Worm (Caenorhabditis elegans): ENCODE data around the gene F46C8.1.

The F46C8.1 gene

DNA sequence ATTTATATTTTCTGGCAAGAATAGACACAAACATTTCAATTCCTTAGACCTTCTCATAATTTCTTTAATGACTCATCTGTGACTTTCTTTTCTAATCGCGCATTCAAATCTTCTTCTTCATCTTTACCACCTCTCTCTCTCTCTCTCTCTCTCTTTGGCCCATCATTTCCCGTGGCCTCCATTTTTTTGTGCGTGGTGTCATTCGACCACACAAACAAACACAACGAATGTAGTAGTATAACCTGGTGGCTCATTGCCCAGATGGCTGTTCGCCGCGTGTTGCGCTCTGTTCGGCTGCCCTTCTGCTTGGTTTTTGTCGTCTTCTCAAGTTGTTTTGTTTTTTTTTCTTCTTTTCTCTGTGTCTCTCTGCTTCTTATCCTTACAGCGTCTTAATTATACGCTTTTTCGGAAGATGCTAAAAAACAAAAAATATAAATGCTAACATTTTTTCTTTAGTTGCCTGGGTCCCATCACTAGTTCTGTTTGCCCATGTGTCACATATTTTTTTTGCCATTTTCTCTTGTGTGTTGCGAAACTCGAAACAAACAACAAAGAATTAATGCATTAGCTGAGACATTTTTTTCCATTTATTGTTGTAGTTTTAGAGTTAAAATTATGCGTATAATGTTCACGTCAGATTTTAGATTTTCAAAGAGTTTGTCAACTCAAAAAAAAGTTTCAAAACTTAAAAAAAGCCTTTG, 29.4 kb downstream of the F46C8.1 start:
- TF ChIP-seq lin-39 (tag; optimal IDR thresholded peaks at IDR 0.05): peak; percentile 27
- peak; percentile 24 for TF ChIP-seq nhr-23 (tag; optimal IDR thresholded peaks at IDR 0.05)
- no peak for TF ChIP-seq skn-1 (tag; optimal IDR thresholded peaks at IDR 0.05)
- TF ChIP-seq nhr-43 (tag; optimal IDR thresholded peaks at IDR 0.05; ENCODE audit: poor library complexity, severe bottlenecking): no peak
- TF ChIP-seq ztf-11 (tag; optimal IDR thresholded peaks at IDR 0.05): no peak
- no peak for TF ChIP-seq lsy-12 (tag; optimal IDR thresholded peaks at IDR 0.05)
- TF ChIP-seq hmg-11 (tag; optimal IDR thresholded peaks at IDR 0.05): peak; percentile 53
- peak; percentile 25 for TF ChIP-seq elt-1 (tag; optimal IDR thresholded peaks at IDR 0.05)
- TF ChIP-seq ztf-4 (tag; optimal IDR thresholded peaks at IDR 0.05): no peak
- TF ChIP-seq R02D3.7 (tag; optimal IDR thresholded peaks at IDR 0.05): no peak
- no peak for TF ChIP-seq nhr-76 (tag; optimal IDR thresholded peaks at IDR 0.05)
- peak; percentile 46 for TF ChIP-seq nhr-25 (tag; optimal IDR thresholded peaks at IDR 0.05)

- TF ChIP-seq zag-1 (tag; optimal IDR thresholded peaks at IDR 0.05): no peak
- TF ChIP-seq eor-1 (tag; optimal IDR thresholded peaks at IDR 0.05): no peak
- TF ChIP-seq mdl-1 (tag; optimal IDR thresholded peaks at IDR 0.05): peak; percentile 46
- no peak for TF ChIP-seq R02D3.7 (tag; optimal IDR thresholded peaks at IDR 0.05)
- no peak for TF ChIP-seq fkh-10 (GFP tag; optimal IDR thresholded peaks at IDR 0.05)
- TF ChIP-seq unc-39 (tag; optimal IDR thresholded peaks at IDR 0.05): no peak
- TF ChIP-seq elt-2 (tag; optimal IDR thresholded peaks at IDR 0.05): peak; percentile 92
- no peak for TF ChIP-seq skn-1 (tag; optimal IDR thresholded peaks at IDR 0.05)
- TF ChIP-seq nhr-12 (tag; optimal IDR thresholded peaks at IDR 0.05): no peak
- no peak for TF ChIP-seq unc-62 (GFP tag; optimal IDR thresholded peaks at IDR 0.05)
- peak; percentile 25 for TF ChIP-seq nfya-1 (tag; optimal IDR thresholded peaks at IDR 0.05; ENCODE audit: insufficient read depth)
- TF ChIP-seq egl-27 (tag; optimal IDR thresholded peaks at IDR 0.05): no peak
- TF ChIP-seq ama-1 (optimal IDR thresholded peaks at IDR 0.05): no peak
- no peak for TF ChIP-seq egl-5 (tag; optimal IDR thresholded peaks at IDR 0.05)
- peak; percentile 75 for TF ChIP-seq pqm-1 (tag; optimal IDR thresholded peaks at IDR 0.05)
Measured at ce11 chrX:7578308-7578707, 30.1 kb downstream of the F46C8.1 start.

ce11 chrX:7582223-7582622, 34.0 kb downstream of the F46C8.1 start:
- TF ChIP-seq mml-1 (tag; optimal IDR thresholded peaks at IDR 0.05) (no peak), ceh-9 (tag; optimal IDR thresholded peaks at IDR 0.05) (no peak), tbx-2 (tag; optimal IDR thresholded peaks at IDR 0.05) (no peak), nhr-67 (tag; optimal IDR thresholded peaks at IDR 0.05) (no peak), egl-5 (tag; optimal IDR thresholded peaks at IDR 0.05) (no peak), nfya-1 (tag; optimal IDR thresholded peaks at IDR 0.05; ENCODE audit: insufficient read depth) (no peak), nhr-25 (tag; optimal IDR thresholded peaks at IDR 0.05) (no peak), nhr-76 (tag; optimal IDR thresholded peaks at IDR 0.05) (no peak), ama-1 (optimal IDR thresholded peaks at IDR 0.05) (no peak), ceh-28 (tag; optimal IDR thresholded peaks at IDR 0.05) (no peak), elt-3 (tag; optimal IDR thresholded peaks at IDR 0.05) (no peak), elt-2 (tag; optimal IDR thresholded peaks at IDR 0.05) (no peak), nhr-12 (tag; optimal IDR thresholded peaks at IDR 0.05) (no peak), unc-39 (tag; optimal IDR thresholded peaks at IDR 0.05) (no peak), pqm-1 (tag; optimal IDR thresholded peaks at IDR 0.05) (no peak), snpc-4 (tag; optimal IDR thresholded peaks at IDR 0.05) (no peak), nhr-77 (tag; optimal IDR thresholded peaks at IDR 0.05) (no peak), daf-12 (tag; optimal IDR thresholded peaks at IDR 0.05) (no peak), nhr-237 (tag; optimal IDR thresholded peaks at IDR 0.05) (no peak)

DNA sequence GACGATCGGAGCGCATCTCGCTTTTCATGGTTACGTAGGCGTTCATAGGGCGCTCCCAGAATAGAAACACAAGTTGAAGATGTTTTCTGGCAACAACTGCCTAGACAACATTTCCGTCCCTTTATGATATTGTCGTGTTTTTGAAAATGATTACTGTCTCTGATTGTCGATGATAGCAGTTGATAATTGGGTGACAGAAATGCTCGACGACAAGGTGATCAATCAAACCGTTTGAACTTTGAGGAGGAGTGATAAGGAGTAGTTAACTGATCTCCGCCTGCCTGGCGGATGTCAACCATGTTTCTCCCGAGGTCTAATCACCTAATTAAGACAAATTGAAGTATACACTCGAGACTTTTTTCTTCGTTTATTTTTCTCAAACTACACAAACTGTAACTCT, 35.7 kb downstream of the F46C8.1 start:
- TF ChIP-seq snpc-4 (tag; optimal IDR thresholded peaks at IDR 0.05) (no peak), skn-1 (tag; optimal IDR thresholded peaks at IDR 0.05) (no peak), nhr-11 (tag; optimal IDR thresholded peaks at IDR 0.05) (no peak), fkh-2 (tag; optimal IDR thresholded peaks at IDR 0.05) (no peak), elt-2 (tag; optimal IDR thresholded peaks at IDR 0.05) (no peak), ceh-28 (tag; optimal IDR thresholded peaks at IDR 0.05) (no peak), ceh-9 (tag; optimal IDR thresholded peaks at IDR 0.05) (no peak), fos-1 (tag; optimal IDR thresholded peaks at IDR 0.05) (no peak)
